Worm (Caenorhabditis elegans): ENCODE measurements around the gene C14A6.6.

DNA sequence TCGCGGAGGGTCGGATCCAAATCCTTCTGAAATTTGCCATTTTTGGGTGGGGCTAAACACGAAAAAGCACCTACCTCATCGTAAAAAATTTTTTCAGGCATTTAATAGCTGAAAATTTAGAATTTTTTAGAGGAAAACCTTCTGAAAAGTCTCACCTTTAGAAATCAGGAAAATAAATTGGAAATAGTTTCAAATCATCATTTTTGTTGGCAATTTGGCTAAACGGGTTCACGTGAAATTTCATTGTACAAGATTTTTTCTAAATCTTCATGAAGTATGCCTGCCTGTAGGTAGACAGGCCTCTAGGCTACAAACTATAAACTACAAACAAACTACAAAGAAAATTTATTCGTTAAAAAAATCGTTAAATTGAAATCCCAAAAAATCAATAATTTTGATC is 1.2 kb upstream of the C14A6.6 start, which contains the start of gene C14A6.7:
- TF ChIP-seq fkh-2 (tag; optimal IDR thresholded peaks at IDR 0.05): no peak
- no peak for TF ChIP-seq tbx-2 (tag; optimal IDR thresholded peaks at IDR 0.05)
- no peak for TF ChIP-seq nhr-11 (tag; optimal IDR thresholded peaks at IDR 0.05)
- no peak for TF ChIP-seq unc-62 (GFP tag; optimal IDR thresholded peaks at IDR 0.05)
- TF ChIP-seq pha-4 (tag; optimal IDR thresholded peaks at IDR 0.05): no peak
- TF ChIP-seq ztf-11 (tag; optimal IDR thresholded peaks at IDR 0.05): no peak

Data from whole organism, L3 larva.